Worm (Caenorhabditis elegans) whole organism, mixed stage, embryonic: ENCODE data around the gene mys-1.

Source experiments
- blmp-1 ChIP-seq: fragments of 150-350 bp; optimal IDR thresholded peaks from 2 replicates; lab custom pipeline; 2014; ENCODE audit warnings: missing biosample characterization, missing genetic modification characterization
- ceh-39 ChIP-seq: fragments of 150-350 bp; optimal IDR thresholded peaks from 2 replicates; lab custom pipeline; 2014; ENCODE audit warnings: missing biosample characterization, missing genetic modification characterization
- elt-1 ChIP-seq: sonication (generic microtip); optimal IDR thresholded peaks from 2 replicates; lab custom pipeline; 2017; ENCODE audit warnings: missing genetic modification characterization, mild to moderate bottlenecking, missing compliant biosample characterization, antibody characterized with exemption, moderate library complexity, borderline replicate concordance; ENCODE audit not compliant: insufficient read depth
- elt-3 ChIP-seq: fragments of 150-350 bp; optimal IDR thresholded peaks from 2 replicates; lab custom pipeline; 2014; ENCODE audit warnings: missing biosample characterization, missing genetic modification characterization
- nhr-12 ChIP-seq: fragments of 150-350 bp; optimal IDR thresholded peaks from 2 replicates; lab custom pipeline; 2014; ENCODE audit warnings: missing biosample characterization, missing genetic modification characterization
- nhr-237 ChIP-seq: fragments of 150-350 bp; optimal IDR thresholded peaks from 2 replicates; lab custom pipeline; 2014; ENCODE audit warnings: missing biosample characterization, missing genetic modification characterization
- nhr-28 ChIP-seq: fragments of 150-350 bp; optimal IDR thresholded peaks from 2 replicates; lab custom pipeline; 2014; ENCODE audit warnings: missing biosample characterization, missing genetic modification characterization
- nhr-76 ChIP-seq: sonication (generic microtip); optimal IDR thresholded peaks from 2 replicates; lab custom pipeline; 2017; ENCODE audit warnings: missing biosample characterization, missing genetic modification characterization
- pha-4 ChIP-seq: fragments of 150-350 bp; optimal IDR thresholded peaks from 2 replicates; lab custom pipeline; 2018; ENCODE audit warnings: missing biosample characterization, missing genetic modification reagents, missing genetic modification characterization
- snpc-4 ChIP-seq: fragments of 150-350 bp; optimal IDR thresholded peaks from 2 replicates; lab custom pipeline; 2014; ENCODE audit warnings: missing biosample characterization, missing genetic modification characterization
- unc-62 ChIP-seq: fragments of 150-350 bp; optimal IDR thresholded peaks from 2 replicates; lab custom pipeline; 2014; ENCODE audit warnings: missing biosample characterization, missing genetic modification reagents, missing genetic modification characterization
- ztf-11 ChIP-seq: fragments of 150-350 bp; optimal IDR thresholded peaks from 2 replicates; lab custom pipeline; 2014; ENCODE audit warnings: missing biosample characterization, missing genetic modification characterization

ce11 chrV:7096811-7097210, 12.3 kb upstream of the mys-1 start:
- TF ChIP-seq unc-62 (GFP tag; lab: Kevin White, UChicago) (no peak), nhr-237 (tag; lab: Kevin White, UChicago) (no peak), pha-4 (tag; lab: Kevin White, UChicago) (no peak), elt-1 (tag; lab: Kevin White, UChicago) (no peak), snpc-4 (tag; lab: Kevin White, UChicago) (no peak), nhr-28 (no peak), blmp-1 (tag; lab: Kevin White, UChicago) (no peak), nhr-76 (no peak), nhr-12 (tag; lab: Kevin White, UChicago) (no peak), ceh-39 (tag; lab: Kevin White, UChicago) (no peak), elt-3 (tag; lab: Kevin White, UChicago) (no peak), ztf-11 (tag; lab: Kevin White, UChicago) (no peak)
